Fruit fly (Drosophila melanogaster): Measurements from ENCODE around the gene Pmi.

Pmi gene

dm6 chr3L:5823763-5824445 lies 44.1 kb downstream of the Pmi start (continued):
- TF ChIP-seq otp (GFP tag; IDR thresholded peaks at IDR 0.05) (peak; percentile 66; the same call in 1 of the 3 replicates), tap (tag; optimal IDR thresholded peaks at IDR 0.05) (peak; percentile 79), Dad (GFP tag; optimal IDR thresholded peaks at IDR 0.05) (peak; percentile 79), Stat92E (GFP tag; optimal IDR thresholded peaks at IDR 0.05) (no peak), CG5180 (GFP tag; optimal IDR thresholded peaks at IDR 0.05) (peak; percentile 85), bigmax (GFP tag; optimal IDR thresholded peaks at IDR 0.05) (peak; percentile 57), CG4617 (GFP tag; optimal IDR thresholded peaks at IDR 0.05; ENCODE audit: borderline replicate concordance) (peak; percentile 38), eyg (GFP tag; optimal IDR thresholded peaks at IDR 0.05) (peak; percentile 69), CG33557 (GFP tag; optimal IDR thresholded peaks at IDR 0.05) (peak; percentile 83), eve (GFP tag; optimal IDR thresholded peaks at IDR 0.05) (peak in 1 of 2 experiments; percentile 72), CG17912 (GFP tag; optimal IDR thresholded peaks at IDR 0.05) (peak; percentile 80), cg (GFP tag; optimal IDR thresholded peaks at IDR 0.05) (no peak), Hr78 (GFP tag; optimal IDR thresholded peaks at IDR 0.05) (peak in 1 of 2 experiments; percentile 14), bsh (GFP tag; optimal IDR thresholded peaks at IDR 0.05) (peak in 1 of 2 experiments; percentile 89), CG11560 (tag; IDR thresholded peaks at IDR 0.05) (no peak), dysf (GFP tag; IDR thresholded peaks at IDR 0.05) (no peak), ash1 (GFP tag; optimal IDR thresholded peaks at IDR 0.05) (peak; percentile 49), Hmr (GFP tag; optimal IDR thresholded peaks at IDR 0.05) (peak; percentile 70), HLHmδ (GFP tag; optimal IDR thresholded peaks at IDR 0.05) (peak; percentile 88), CG11723 (GFP tag; optimal IDR thresholded peaks at IDR 0.05) (peak; percentile 84), PHDP (tag; optimal IDR thresholded peaks at IDR 0.05) (peak; percentile 80), Hr39 (optimal IDR thresholded peaks at IDR 0.05) (no peak), Tbp (GFP tag; optimal IDR thresholded peaks at IDR 0.05) (no peak), fd102C (GFP tag; optimal IDR thresholded peaks at IDR 0.05) (peak; percentile 96), al (GFP tag; IDR thresholded peaks at IDR 0.05) (no peak), sqz (GFP tag; optimal IDR thresholded peaks at IDR 0.05) (peak; percentile 79), CG11085 (GFP tag; IDR thresholded peaks at IDR 0.05) (no peak), tup (GFP tag; optimal IDR thresholded peaks at IDR 0.05) (peak; percentile 24), pho (GFP tag; optimal IDR thresholded peaks at IDR 0.05) (peak; percentile 52), pnt (GFP tag; optimal IDR thresholded peaks at IDR 0.05) (peak; percentile 64), lola (GFP tag; optimal IDR thresholded peaks at IDR 0.05) (peak in 1 of 3 experiments; percentile 82), CG10543 (GFP tag; optimal IDR thresholded peaks at IDR 0.05) (peak; percentile 61), dm (GFP tag; optimal IDR thresholded peaks at IDR 0.05) (peak; percentile 62), mirr (GFP tag; optimal IDR thresholded peaks at IDR 0.05) (peak; percentile 55), pros (GFP tag; optimal IDR thresholded peaks at IDR 0.05) (no peak), CG4328 (GFP tag; optimal IDR thresholded peaks at IDR 0.05) (peak; percentile 71), D (optimal IDR thresholded peaks at IDR 0.05) (no peak), D (GFP tag; optimal IDR thresholded peaks at IDR 0.05) (peak; percentile 92), Hey (tag; optimal IDR thresholded peaks at IDR 0.05) (peak; percentile 13), exex (tag; optimal IDR thresholded peaks at IDR 0.05) (peak; percentile 40), lab (GFP tag; optimal IDR thresholded peaks at IDR 0.05) (peak; percentile 88), CG12219 (GFP tag; optimal IDR thresholded peaks at IDR 0.05) (peak; percentile 80), CG17802 (tag; optimal IDR thresholded peaks at IDR 0.05) (peak; percentile 81), CG15601 (tag; optimal IDR thresholded peaks at IDR 0.05) (peak; percentile 89), Deaf1 (tag; optimal IDR thresholded peaks at IDR 0.05) (peak; percentile 40), Hand (GFP tag; optimal IDR thresholded peaks at IDR 0.05) (no peak), CG11695 (GFP tag; IDR thresholded peaks at IDR 0.05) (peak; percentile 71), CG1792 (GFP tag; optimal IDR thresholded peaks at IDR 0.05) (peak; percentile 84)

Measured in whole organism, embryonic.